Fruit fly (Drosophila melanogaster) whole organism, larva: ENCODE measurements around the gene ETHR.
A peak's percentile ranks its signal among the peaks of the same experiment; 100 is the strongest.

Experiments used
- noc ChIP-seq: fragments of 200-800 bp; sonication (Bioruptor generic); optimal IDR thresholded peaks from 3 replicates; lab custom pipeline; 2019; ENCODE audit warnings: missing biosample characterization, mild to moderate bottlenecking, missing genetic modification characterization, moderate library complexity

ETHR gene

DNA sequence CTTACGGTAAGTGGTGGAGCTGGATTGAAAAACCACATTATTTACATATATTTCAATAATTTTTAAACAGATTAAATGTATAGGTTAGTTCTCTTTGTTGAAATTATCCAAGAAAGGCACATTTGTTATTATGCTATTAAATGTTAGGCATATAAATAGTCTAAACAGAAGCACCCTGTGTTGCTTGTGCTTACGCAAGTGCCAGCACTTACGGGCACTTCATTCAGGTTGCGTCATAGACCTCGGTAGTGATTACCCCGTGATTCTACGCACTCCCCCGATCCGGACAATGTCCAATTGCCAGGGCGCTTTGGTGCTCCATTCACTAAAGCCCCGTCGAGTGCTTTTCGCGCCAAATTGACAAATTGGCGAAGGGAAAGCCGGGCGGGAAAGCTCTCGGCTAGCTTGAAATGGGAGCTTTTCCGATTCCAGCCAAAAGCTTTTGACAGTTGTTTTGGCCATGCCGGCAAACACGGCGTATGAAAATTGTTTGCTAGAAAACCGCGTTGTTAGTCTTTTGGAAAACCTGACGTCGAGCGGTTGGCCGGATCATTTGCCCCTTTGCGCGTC, at the start of gene ETHR:
ETHR (plus strand) TSS at position 520 of the 570 bp plus-strand sequence.
- no peak for TF ChIP-seq noc (tag; lab: Kevin White, UChicago)

DNA sequence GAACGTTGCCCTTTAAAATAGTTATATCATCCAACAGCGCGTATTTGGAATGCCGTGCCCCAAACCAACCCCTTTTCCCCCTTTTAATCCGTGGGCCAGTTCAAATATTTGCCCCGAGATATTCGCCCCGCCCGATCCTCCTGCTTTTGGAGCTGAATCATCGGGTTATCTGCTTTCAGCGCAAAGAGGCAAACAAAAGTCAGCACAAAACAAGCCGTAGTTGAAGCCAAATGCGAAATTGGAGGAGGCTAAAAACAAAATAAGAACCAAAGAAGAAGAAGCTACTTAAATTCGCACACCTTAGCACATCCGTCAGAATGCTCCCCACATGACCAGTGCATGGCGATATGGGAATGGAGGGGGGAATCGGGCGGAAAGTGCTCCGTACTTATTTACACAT, 49.2 kb upstream of the ETHR start:
- no peak for TF ChIP-seq noc (tag; lab: Kevin White, UChicago)

DNA sequence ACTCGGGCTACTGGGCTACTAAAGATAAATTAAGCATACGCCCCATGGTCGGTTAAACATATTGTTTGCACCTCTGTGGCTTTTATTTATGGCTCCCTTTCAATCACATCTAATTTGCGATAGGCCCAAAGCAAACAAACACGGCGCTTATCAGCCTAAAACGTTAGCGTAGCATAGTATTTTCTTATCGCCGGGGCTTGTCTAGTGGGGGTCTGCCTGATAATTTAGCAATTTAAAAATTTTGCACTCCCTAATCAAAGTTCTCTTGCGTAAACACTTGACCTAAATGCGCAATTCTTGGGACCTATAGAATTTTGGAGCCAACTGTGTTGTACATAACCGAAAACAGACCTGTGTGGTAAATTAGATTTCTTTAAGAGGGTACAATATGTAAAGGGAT, 48.7 kb upstream of the ETHR start:
- TF ChIP-seq noc (tag; lab: Kevin White, UChicago): peak; percentile 69

DNA sequence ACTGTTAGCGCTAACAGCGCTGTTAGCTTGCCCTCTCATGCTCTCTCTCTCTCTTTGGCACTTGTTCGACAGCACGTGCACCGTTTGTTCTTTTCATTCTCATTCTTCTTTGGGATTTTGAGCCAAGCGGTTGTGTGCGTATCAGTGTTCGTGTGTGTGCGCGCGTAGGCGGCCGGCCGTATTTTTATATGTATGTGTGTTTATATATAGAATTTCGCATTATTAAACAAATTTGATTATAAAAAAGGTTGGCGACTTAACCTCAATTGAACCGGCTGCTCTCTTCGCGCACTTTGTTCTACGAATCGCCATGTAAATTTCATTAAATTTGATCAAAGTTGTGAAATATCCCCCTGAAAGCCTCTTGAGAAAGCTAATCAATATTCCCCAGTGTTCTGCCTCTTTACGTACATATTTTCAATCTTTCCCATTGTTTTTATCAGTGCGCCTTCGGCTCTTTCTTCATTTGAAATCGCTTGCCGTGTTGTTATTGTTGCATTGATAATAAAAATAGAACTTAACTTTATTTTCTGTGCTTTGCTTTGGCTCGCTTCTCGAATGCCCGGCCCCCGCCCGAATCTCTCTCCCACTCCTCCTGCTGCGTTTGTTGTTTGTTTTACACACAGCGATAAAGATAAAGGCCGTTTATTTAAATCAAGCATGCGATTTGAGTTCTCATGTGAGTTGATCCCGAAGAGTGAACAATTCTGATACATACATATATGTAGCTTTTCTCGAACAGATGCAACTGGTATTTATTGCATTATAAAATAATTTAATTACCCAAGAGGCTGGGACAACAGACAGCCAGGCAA, 47.5 kb upstream of the ETHR start:
- TF ChIP-seq noc (tag; lab: Kevin White, UChicago): peak; percentile 6

DNA sequence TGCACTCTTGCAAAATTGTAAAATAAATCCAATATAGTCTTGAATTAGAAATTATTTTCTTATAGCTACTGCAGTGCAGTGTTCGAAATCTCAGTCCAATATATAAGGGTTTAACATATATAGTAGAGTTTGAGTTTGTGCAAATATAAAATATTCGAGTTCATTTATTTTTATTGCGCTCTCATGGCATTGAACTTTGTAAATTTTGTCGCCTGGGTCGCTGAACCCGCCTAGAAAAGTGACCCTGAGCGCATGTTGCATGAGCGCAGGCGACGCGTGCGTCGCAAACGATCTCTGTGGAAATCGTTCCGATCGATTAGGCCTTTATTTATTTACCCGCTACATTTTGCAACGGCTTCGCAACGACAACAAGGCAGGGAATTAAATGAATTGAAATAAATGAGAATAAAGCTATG, 46.9 kb upstream of the ETHR start:
- no peak for TF ChIP-seq noc (tag; lab: Kevin White, UChicago)

DNA sequence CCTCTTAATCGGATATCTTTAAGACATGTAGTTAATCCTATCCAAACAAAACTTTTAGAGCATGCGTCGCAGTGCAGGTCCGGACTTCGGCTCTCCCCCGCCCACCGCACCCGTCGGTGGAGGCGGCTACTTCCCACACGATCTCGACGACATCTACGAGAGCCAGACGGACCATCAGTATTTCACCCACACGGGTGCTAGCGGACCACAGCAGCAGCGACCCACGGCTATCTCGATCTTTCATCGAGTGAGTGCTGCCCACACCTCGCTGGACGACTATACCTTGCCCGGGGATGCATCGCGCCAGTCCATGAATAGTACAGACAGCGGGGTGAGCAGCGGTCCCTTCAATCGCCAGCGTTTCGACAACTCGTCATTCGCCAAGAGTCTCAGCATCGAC, 45.2 kb upstream of the ETHR start:
- no peak for TF ChIP-seq noc (tag; lab: Kevin White, UChicago)

DNA sequence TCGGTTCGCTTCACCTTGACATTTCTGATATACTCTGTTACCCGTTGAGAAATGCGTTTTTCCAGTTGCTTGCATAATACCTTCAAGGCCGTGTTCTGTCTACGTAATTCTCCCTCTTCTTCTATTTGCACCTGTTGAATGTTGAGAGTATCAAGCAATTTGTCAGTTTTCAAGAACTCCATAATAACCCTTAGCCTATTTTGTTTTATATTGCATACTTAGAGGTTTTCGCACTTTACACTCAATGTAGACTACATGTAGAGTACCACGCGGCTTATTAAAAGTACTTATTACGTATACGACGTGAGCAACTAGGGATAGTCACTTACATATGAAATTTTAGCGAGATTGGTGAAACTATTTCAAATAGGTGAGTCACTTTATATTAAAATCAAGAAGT, 43.7 kb upstream of the ETHR start:
- no peak for TF ChIP-seq noc (tag; lab: Kevin White, UChicago)

DNA sequence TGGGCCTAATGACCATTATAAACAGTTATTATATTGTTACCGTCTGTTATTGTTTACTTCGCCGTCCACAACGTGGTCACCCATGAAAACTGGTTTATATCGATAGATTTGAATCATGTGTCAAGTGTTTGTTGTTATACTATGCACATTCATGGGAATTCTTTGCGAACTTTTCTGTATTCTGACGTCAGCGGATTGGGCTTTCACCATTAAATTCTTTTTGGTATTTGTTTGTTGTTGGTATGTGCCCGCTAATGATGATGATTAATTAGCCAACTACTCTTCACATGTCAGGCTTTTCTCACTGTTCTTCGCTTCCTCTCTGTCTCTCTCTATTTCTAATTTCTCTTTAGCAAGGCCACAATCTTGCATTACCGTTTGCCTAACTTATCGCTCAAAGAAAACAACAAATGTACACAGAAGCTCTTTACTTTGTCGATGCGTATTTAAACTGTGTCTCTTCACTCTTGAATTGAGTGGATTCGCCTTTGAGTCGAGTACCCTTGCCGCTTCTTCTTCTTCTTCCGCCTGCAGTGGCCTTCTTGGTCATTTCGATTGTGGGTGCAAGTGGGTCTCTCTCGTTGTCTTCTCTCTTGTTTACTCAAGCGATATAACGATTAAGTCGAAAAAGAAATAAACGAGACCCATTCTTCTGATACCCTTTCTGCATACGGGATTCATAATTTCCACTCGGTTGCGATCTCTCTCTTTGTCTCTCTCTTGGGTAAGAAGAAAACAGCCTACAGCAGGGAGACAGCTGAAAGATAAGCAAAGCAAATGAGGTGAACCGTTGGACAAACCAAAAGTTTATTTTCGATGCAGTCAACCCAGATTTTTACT, 42.9 kb upstream of the ETHR start:
- no peak for TF ChIP-seq noc (tag; lab: Kevin White, UChicago)

DNA sequence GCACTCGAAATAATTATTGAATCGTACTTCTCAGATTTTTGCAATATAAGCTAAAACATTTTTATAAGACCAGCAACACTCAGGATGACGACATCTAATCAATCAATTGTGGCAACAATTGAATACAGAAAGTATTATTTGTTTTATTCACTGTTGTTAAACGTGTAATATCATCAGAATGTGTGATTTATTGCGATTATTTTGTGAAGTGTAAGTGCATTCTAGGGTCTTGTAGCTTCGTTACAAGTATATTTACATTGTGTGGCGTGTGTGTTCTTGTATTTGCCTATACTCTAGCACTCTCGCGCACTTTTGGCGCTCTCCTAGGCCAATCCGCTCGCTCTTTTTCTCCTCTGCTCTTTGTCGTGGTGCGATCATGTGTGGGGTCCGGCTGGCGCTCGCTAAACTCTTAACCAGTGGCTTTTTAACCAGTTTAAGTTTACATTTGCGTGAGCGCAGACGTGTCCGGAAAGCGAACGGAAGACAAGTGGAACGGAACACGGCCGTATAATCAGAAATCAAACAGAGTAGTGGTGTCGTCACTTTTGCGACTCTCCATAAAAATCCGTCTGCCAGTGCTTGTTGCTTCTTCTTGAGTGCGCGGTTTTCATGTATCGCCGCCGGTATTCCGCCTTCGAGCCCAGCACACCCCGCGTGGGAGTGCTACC, 42.2 kb upstream of the ETHR start:
- TF ChIP-seq noc (tag; lab: Kevin White, UChicago): peak; percentile 12

DNA sequence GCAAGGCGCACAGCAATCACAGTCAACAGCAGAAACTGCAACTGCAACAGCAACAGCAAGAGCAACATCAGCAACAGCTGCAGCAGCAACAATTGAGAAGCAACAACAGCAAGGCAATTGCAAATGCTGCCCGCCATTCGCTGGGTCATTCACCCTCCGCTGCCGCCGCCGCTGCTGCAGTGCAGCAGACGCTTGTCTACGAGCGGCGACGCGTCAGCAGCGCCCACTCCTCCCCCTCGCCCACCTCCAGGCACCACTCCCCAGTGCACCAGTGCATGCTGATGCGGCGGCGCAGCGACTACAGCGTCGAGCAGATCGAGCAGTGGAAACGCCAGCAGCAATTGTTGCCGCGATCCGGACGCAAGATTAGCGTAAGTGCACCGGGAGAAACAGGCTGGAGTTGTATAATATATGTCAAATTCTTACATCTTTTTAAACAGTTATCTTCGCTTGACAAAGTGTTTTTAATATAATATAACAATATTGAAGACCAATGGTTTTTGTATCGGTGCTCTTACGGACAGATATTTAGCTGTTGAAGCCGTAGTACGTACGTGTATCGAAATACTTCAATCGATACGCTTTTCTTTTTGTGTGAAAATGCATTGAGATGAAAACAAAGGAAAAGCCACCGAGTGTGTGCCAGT, 41.0 kb upstream of the ETHR start:
- TF ChIP-seq noc (tag; lab: Kevin White, UChicago): no peak

DNA sequence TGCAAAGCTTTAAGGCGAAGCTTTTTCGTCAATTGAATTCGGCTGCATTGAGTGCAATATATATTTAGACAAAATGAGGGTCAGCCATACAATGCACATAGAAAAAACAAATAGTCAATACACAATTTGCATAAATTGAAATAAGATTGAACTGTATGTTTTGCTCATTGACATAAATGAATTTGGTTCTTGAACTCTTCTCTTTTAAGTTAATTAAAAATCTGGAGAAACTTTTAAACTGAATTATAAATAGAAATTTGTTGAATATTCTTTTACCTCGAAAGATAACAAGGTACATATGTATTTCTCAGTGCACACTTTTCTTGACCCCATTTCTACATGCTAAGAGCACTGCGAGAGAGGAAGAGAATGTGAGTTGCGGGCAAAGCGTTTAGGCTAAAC, 40.5 kb upstream of the ETHR start:
- TF ChIP-seq noc (tag; lab: Kevin White, UChicago): no peak

DNA sequence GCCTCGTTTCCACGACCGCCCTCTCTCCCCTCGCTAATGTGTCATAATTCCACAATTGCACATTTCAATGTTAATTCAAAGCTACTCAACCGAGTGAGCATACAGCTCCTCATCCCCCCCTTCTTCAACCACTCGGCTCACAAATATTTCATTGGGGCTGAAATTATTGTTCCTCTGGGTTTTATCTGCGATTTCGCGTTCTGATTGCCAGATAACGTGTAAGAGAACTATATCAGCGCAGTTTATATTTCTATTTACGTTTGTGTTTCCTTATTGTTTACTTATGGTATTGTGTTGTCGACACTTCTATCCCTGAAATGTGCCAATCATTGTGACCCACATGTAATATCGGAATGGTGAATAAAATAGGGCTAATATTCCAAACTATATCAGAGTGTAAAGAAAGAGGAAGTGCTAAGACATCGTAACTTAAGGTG, 40.0 kb upstream of the ETHR start:
- no peak for TF ChIP-seq noc (tag; lab: Kevin White, UChicago)

DNA sequence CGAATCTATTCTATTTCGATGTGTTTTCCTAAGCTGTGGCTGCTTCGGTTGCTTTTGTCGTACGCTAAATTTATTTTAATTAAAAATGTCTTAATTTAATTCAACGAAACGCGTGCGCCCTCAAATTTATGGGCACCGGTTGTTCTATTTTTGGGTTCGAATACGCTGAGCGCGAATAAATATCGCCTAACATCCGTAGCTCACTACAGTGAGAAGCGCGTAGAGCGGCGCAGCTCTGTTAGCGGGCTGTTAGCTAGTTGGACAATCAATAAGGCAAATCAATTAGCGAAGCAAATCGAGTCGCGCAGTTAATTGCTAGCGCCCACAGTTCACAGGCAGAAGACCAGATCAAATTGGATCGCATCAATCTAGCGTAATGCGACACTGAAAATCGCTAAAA, 36.7 kb upstream of the ETHR start:
- no peak for TF ChIP-seq noc (tag; lab: Kevin White, UChicago)

DNA sequence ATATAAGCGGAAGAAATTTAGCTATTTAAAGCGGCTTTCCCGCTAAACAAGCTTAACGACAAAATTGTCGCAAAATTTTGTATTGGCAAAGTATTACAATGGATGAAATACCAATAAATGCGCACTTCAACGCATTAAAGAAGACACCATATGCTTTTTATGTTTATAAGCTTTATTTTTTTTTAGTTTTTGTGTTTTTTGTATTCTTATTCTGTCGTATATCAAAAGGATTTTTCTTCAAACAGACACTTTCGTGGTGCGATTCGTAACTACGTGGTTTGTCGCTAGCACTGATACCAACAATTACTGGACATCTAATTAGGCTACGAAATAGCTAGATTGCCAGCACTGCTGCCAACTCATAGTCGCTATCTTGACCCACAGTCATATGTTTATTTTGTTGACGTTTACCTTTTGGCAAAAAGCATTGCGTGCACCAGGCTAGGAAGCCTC, 32.1 kb upstream of the ETHR start, which contains the start of gene Ddrgk1:
Ddrgk1 (plus strand) TSS at position 387 of the 453 bp plus-strand sequence.
- no peak for TF ChIP-seq noc (tag; lab: Kevin White, UChicago)

DNA sequence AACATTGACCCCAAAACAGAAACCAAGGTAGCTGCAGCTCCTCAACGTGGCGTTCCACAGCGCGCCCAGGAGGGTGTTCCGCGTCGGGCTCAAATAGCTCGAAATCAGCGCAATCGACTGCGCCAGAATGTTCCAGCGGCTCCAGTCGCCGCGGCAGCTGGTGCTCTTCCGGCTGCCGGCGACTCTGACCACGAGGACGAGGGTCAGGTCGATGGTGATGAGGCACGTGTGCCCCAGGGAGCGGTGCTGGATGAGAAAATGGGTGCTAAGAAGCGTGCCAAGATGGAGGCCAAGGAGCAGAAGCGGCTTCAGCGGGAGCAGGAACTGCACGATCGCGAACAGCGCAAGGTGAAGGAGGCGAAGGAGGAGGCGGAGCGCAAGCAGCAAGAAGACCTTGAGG, 31.5 kb upstream of the ETHR start:
- no peak for TF ChIP-seq noc (tag; lab: Kevin White, UChicago)
